Fruit fly (Drosophila melanogaster) whole organism, adult: ENCODE data around the gene CG4709.
A peak's percentile ranks its signal among the peaks of the same experiment; 100 is the strongest.

Source experiments
- CG11617 ChIP-seq: fragments of 200-800 bp; sonication (Bioruptor generic); optimal IDR thresholded peaks from 2 replicates; lab custom pipeline; 2017; ENCODE audit warnings: mild to moderate bottlenecking, missing biosample characterization, missing genetic modification reagents, missing genetic modification characterization
- CG12768 ChIP-seq: fragments of 200-800 bp; sonication (Bioruptor generic); optimal IDR thresholded peaks from 2 replicates; lab custom pipeline; 2017; ENCODE audit warnings: missing biosample characterization, missing genetic modification characterization, mild to moderate bottlenecking, moderate library complexity, missing genetic modification reagents
- CG14711 ChIP-seq: fragments of 200-800 bp; sonication (Bioruptor generic); optimal IDR thresholded peaks from 2 replicates; lab custom pipeline; 2018; ENCODE audit warnings: missing biosample characterization, mild to moderate bottlenecking, missing genetic modification characterization, moderate library complexity
- CG1620 ChIP-seq: fragments of 200-800 bp; sonication (Bioruptor generic); optimal IDR thresholded peaks from 2 replicates; lab custom pipeline; 2016; ENCODE audit warnings: missing biosample characterization, missing genetic modification characterization
- CG5204 ChIP-seq: fragments of 200-800 bp; sonication (Bioruptor generic); optimal IDR thresholded peaks from 2 replicates; lab custom pipeline; 2016; ENCODE audit warnings: missing biosample characterization, missing genetic modification characterization
- CG7045 ChIP-seq: fragments of 200-800 bp; sonication (Bioruptor generic); optimal IDR thresholded peaks from 2 replicates; lab custom pipeline; 2017; ENCODE audit warnings: missing biosample characterization, mild to moderate bottlenecking, missing genetic modification characterization
- Clk ChIP-seq: fragments of 200-800 bp; sonication (Bioruptor generic); optimal IDR thresholded peaks from 2 replicates; lab custom pipeline; 2017; ENCODE audit warnings: missing biosample characterization, missing genetic modification characterization
- Hr96 ChIP-seq: fragments of 200-800 bp; sonication (Bioruptor generic); optimal IDR thresholded peaks from 2 replicates; lab custom pipeline; 2016; ENCODE audit warnings: missing biosample characterization, missing genetic modification characterization
- Mnt ChIP-seq: fragments of 200-800 bp; sonication (Bioruptor generic); optimal IDR thresholded peaks from 2 replicates; lab custom pipeline; 2016; ENCODE audit warnings: missing biosample characterization, mild to moderate bottlenecking, missing genetic modification characterization
- cic ChIP-seq: fragments of 200-800 bp; sonication (Bioruptor generic); optimal IDR thresholded peaks from 2 replicates; lab custom pipeline; 2017; ENCODE audit warnings: missing biosample characterization, mild to moderate bottlenecking, missing genetic modification characterization, moderate library complexity
- cnc ChIP-seq, 2 experiments: fragments of >200 bp; optimal IDR thresholded peaks; 2 replicates each; lab custom pipeline; 2017
- kay ChIP-seq: fragments of 200-800 bp; sonication (Bioruptor generic); peaks from one replicate; lab custom pipeline; 2016; ENCODE audit warnings: missing biosample characterization, missing genetic modification characterization, borderline replicate concordance
- pad ChIP-seq: fragments of 200-800 bp; sonication (Bioruptor generic); optimal IDR thresholded peaks from 3 replicates; lab custom pipeline; 2017; ENCODE audit warnings: missing biosample characterization, missing genetic modification characterization, mild to moderate bottlenecking, moderate library complexity, missing genetic modification reagents
- tj ChIP-seq: fragments of 200-800 bp; sonication (Bioruptor generic); optimal IDR thresholded peaks from 3 replicates; lab custom pipeline; 2017; ENCODE audit warnings: missing biosample characterization, mild to moderate bottlenecking, missing genetic modification characterization, moderate library complexity

- no peak for TF ChIP-seq kay (GFP tag; lab: Kevin White, UChicago)
- TF ChIP-seq CG14711 (tag; lab: Kevin White, UChicago), result peak; percentile 94
- TF ChIP-seq cic (GFP tag; lab: Kevin White, UChicago), result peak; percentile 51
- TF ChIP-seq Mnt, result peak; percentile 74
- TF ChIP-seq Hr96 (GFP tag; lab: Kevin White, UChicago), result no peak
- peak; percentile 45 for TF ChIP-seq Clk (GFP tag; lab: Kevin White, UChicago)
- TF ChIP-seq CG5204 (GFP tag; lab: Kevin White, UChicago), result no peak
- TF ChIP-seq cnc (optimal IDR thresholded peaks at IDR 0.05; lab: Kevin White, UChicago), result no peak
- peak; percentile 84 for TF ChIP-seq CG7045
- TF ChIP-seq pad (GFP tag; lab: Kevin White, UChicago), result peak; percentile 64
- TF ChIP-seq CG11617, result peak; percentile 92
- TF ChIP-seq CG12768 (GFP tag; lab: Kevin White, UChicago), result peak; percentile 85
- TF ChIP-seq CG1620 (GFP tag; lab: Kevin White, UChicago), result peak; percentile 83
- TF ChIP-seq tj (GFP tag; lab: Kevin White, UChicago), result peak; percentile 68
Measured at dm6 chr2L:9956993-9957652, 3.0 kb downstream of the CG4709 start, which contains the start of the genes CG4658 and CG5846.
